Worm (Caenorhabditis elegans) whole organism, L4/young adult: Measurements from ENCODE around the gene K12H4.6.

Experiments
- W03F9.2 ChIP-seq: fragments of 150-350 bp; optimal IDR thresholded peaks from 2 replicates; lab custom pipeline; 2014; ENCODE audit warnings: missing biosample characterization, missing genetic modification characterization
- dao-5 ChIP-seq: sonication (generic microtip); optimal IDR thresholded peaks from 2 replicates; lab custom pipeline; 2016; ENCODE audit warnings: missing genotype, missing genetic modification characterization, moderate library complexity, missing compliant biosample characterization
- him-1 ChIP-seq: sonication (generic microtip); optimal IDR thresholded peaks from 2 replicates; lab custom pipeline; 2016; ENCODE audit warnings: missing genotype, missing genetic modification reagents, missing genetic modification characterization, missing compliant biosample characterization

Gene K12H4.6

DNA sequence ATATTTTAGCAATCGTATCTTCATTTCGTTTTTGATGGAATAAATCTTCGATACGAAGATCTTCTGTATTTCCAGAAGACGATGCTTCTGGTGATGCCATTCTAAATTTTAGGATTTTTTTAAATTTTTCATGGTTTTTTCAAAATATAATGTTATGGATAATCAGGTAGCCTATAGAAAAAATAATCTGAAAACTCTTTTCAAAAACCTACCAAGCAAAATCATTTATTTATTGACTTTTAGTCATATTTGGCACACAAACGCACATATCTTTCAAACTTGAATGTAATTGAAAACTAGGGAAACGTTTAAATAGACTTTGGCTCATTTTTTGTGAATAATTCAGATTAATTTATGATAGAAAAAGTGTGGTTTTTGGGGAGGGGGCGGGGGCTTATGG, 26.2 kb downstream of the K12H4.6 start, which contains the start of gene F44B9.5:
Gene F44B9.5, minus strand, starts transcription at position 101 of the 400 bp plus-strand sequence.
- TF ChIP-seq W03F9.2 (no peak), him-1 (tag; lab: Kevin White, UChicago) (no peak), dao-5 (tag; lab: Kevin White, UChicago) (no peak)

DNA sequence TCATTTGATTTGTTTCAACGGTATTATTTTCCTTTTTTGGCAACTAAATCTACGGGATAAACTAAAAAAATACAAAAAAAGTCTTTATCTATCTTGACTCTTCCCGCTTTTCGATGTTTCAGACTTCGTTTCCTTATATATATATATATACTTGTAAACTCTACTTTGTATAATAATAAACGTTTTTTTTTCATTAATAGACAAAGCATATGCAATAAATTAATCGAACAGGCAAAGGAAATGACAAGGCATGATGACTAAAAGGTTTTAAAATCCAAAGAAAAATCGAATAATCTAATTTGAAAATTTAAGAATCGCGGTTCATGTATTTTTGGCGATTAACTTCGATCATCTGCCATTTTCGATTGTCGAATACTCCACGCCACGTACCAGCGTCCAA, 29.1 kb downstream of the K12H4.6 start:
- TF ChIP-seq dao-5 (tag; lab: Kevin White, UChicago) (no peak), him-1 (tag; lab: Kevin White, UChicago) (no peak), W03F9.2 (no peak)

DNA sequence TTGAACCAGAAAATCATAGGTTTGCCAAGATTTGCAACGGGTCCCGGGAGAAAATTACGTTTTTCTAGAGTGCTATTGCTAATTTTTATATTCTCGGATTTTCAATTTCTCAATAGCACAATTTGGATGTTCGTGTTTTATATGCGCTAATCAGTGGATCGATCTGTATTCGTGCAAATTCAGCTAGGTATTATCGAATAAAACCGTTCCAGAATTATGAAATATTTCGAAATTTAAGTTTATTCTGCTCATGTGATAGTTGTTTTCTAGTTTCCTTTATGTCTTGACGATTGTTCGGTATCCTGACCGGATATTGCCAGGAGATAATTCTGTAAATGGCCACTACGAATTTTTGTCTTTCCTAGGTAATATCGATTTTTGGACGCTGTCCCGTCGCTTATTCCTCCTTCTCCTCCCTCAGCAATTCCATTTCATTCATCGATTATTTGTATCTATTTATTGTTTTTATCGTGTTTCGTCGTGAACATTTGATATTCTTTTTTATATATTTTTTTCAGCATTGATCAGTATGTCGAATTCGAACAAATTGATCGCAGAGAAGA, 32.3 kb downstream of the K12H4.6 start, which contains the start of gene cit-1.2:
Gene cit-1.2, plus strand, starts transcription at position 513 of the 563 bp plus-strand sequence.
- TF ChIP-seq W03F9.2 (no peak), him-1 (tag; lab: Kevin White, UChicago) (no peak), dao-5 (tag; lab: Kevin White, UChicago) (no peak)

DNA sequence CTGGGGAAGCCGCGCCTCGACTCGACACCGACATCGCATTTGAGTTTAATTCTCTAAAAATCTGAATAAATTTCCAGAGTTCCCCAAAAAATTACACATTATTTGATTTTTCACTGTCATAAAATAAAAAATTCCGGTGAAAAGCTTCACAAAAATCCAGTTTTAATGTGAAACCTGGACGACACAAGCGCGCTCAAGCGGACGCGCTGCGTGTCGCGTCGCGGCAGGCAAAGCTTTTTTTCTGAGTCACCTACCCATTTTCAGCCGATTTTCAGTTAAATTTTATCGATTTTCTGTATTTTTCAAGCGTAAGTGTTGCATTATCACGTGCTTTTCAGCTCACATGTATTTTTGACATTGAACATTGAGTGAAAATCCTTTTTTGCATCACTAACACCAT, 32.9 kb downstream of the K12H4.6 start, which contains the start of gene cit-1.1:
Gene cit-1.1, minus strand, starts transcription at position 53 of the 400 bp plus-strand sequence.
- TF ChIP-seq him-1 (tag; lab: Kevin White, UChicago) (no peak), dao-5 (tag; lab: Kevin White, UChicago) (no peak), W03F9.2 (peak; percentile 27)

DNA sequence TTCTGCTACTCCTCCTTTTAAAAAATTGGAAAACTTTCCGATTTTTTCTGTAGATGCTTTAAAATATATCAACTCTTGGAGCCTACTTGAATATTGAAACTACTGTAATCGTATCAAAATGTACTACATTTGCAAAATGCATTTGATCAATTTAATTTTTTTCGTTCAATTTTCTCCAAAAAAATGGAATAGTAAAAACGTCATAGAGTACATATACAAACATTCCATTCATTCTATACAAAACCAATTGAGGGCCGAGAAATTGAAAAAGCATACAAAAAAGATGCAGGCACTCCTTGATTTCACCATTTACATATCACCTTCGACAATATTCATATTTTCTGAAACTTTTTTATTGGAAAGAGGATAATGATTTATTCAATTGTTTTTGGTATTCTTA, 38.6 kb downstream of the K12H4.6 start, which contains the start of gene C06G4.6:
Gene C06G4.6, plus strand, starts transcription at position 301 of the 400 bp plus-strand sequence.
- TF ChIP-seq W03F9.2 (no peak), him-1 (tag; lab: Kevin White, UChicago) (no peak), dao-5 (tag; lab: Kevin White, UChicago) (no peak)

DNA sequence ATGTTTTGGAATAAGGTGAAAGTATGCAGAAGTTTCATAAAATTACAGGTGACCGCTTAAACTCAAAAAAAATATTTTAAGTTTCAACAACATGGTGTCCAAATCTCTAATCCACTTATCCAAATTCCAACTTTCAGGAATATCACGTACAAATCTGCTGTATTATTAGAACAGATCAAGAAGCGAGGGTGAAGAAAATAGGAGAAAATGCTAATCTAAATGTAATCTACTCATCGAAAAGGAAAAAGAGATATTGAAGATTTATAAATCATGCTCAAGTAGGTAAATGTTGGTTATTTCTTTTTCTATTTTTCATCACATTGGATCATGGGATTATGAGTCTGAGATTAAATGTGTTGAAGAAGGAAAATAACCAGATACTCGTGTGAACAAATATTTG, 41.1 kb downstream of the K12H4.6 start:
- TF ChIP-seq dao-5 (tag; lab: Kevin White, UChicago) (no peak), him-1 (tag; lab: Kevin White, UChicago) (no peak), W03F9.2 (no peak)

DNA sequence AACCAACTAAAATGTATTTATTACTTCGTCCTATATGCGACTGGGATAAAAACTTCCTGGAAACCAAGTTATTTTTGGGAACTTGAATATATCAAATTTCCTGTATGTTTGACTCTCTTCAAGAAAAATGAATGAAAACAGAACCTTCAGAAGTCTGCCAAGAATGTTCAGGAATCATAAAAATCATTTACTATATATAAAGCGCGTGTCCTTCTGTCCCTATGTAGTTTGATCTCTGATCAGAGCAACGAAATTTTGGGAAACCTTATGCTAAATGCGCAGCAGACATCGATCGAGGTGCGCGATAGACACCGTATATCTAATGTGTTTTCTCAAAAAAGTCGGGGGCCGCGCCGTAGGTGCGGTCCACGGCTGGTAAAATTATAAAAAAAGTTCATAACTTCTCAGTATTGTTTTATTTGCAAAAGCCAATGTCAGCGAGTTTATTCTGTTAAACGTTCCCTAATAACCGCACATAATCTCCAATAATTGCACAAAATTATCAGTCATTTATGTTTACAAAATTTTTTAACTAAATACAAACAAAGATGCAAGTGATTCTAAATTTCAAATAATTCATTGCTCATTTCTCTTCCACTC, 45.1 kb downstream of the K12H4.6 start:
- TF ChIP-seq him-1 (tag; lab: Kevin White, UChicago): no peak
- no peak for TF ChIP-seq dao-5 (tag; lab: Kevin White, UChicago)
- no peak for TF ChIP-seq W03F9.2

DNA sequence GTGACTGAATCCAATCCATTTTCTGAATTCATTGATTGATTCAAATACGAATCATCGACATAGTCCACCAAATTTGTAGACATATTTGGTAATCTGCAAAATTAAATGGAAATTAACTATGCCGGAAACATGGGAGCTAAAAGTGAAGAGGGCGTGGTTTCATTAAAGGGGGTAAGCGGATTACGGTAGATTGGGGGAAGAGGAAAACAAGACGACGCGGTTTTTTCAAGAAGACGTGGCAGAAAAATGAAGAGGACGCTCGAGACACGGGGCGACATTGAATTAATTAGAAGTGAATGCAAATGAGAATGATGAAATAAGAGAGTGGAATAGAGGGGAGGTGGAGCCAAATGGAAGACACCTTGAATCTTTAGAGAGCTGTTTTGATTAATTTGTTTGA, 46.3 kb downstream of the K12H4.6 start, which contains the start of gene npr-17:
Gene npr-17, minus strand, starts transcription at position 101 of the 400 bp plus-strand sequence.
- TF ChIP-seq dao-5 (tag; lab: Kevin White, UChicago) (no peak), him-1 (tag; lab: Kevin White, UChicago) (no peak), W03F9.2 (no peak)
